Fruit fly (Drosophila melanogaster) whole organism, embryonic: Measurements from ENCODE around the gene CG7557.

ENCODE experiments used
- ATbp ChIP-seq: fragments of 200-800 bp; sonication (Bioruptor generic); optimal IDR thresholded peaks from 2 replicates; lab custom pipeline; 2017; ENCODE audit warnings: missing biosample characterization, mild to moderate bottlenecking, missing genetic modification characterization, missing genetic modification reagents
- Aef1 ChIP-seq: fragments of 200-800 bp; sonication (Bioruptor generic); IDR thresholded peaks from 3 replicates; pipeline ENCODE4 v1.3.6; 2022; ENCODE audit warnings: missing biosample characterization, missing genetic modification characterization
- Asciz ChIP-seq: fragments of 200-800 bp; sonication (Bioruptor generic); optimal IDR thresholded peaks from 2 replicates; lab custom pipeline; 2017; ENCODE audit warnings: missing biosample characterization, mild to moderate bottlenecking, missing genetic modification characterization, missing genetic modification reagents
- BEAF-32 ChIP-seq: fragments of 200-800 bp; sonication (Bioruptor generic); optimal IDR thresholded peaks from 3 replicates; lab custom pipeline; 2017; ENCODE audit warnings: missing biosample characterization, missing genetic modification characterization, mild to moderate bottlenecking, moderate library complexity, missing genetic modification reagents
- CG11504 ChIP-seq: fragments of 200-800 bp; sonication (Bioruptor generic); optimal IDR thresholded peaks from 3 replicates; lab custom pipeline; 2019; ENCODE audit warnings: missing biosample characterization, mild to moderate bottlenecking, missing genetic modification characterization, moderate library complexity
- CG12942 ChIP-seq: fragments of 200-800 bp; sonication (Bioruptor generic); optimal IDR thresholded peaks from 3 replicates; lab custom pipeline; 2016; ENCODE audit warnings: missing biosample characterization, missing genetic modification characterization
- CG15073 ChIP-seq: fragments of 200-800 bp; sonication (Bioruptor generic); optimal IDR thresholded peaks from 2 replicates; lab custom pipeline; 2016; ENCODE audit warnings: missing biosample characterization, missing genetic modification characterization
- CG2875 ChIP-seq: fragments of 200-800 bp; sonication (Bioruptor generic); optimal IDR thresholded peaks from 2 replicates; lab custom pipeline; 2017; ENCODE audit warnings: missing biosample characterization, mild to moderate bottlenecking, missing genetic modification characterization, missing genetic modification reagents
- CG30403 ChIP-seq: fragments of 200-800 bp; sonication (Bioruptor generic); optimal IDR thresholded peaks from 3 replicates; lab custom pipeline; 2016; ENCODE audit warnings: missing biosample characterization, missing genetic modification characterization
- CG31365 ChIP-seq: fragments of 200-800 bp; sonication (Bioruptor generic); optimal IDR thresholded peaks from 2 replicates; lab custom pipeline; 2018; ENCODE audit warnings: missing biosample characterization, mild to moderate bottlenecking, missing genetic modification characterization
- CG33213 ChIP-seq: fragments of 200-800 bp; sonication (Bioruptor generic); optimal IDR thresholded peaks from 3 replicates; lab custom pipeline; 2016; ENCODE audit warnings: missing biosample characterization, missing genetic modification characterization
- CG33557 ChIP-seq: fragments of 200-800 bp; sonication (Bioruptor generic); optimal IDR thresholded peaks from 2 replicates; lab custom pipeline; 2019; ENCODE audit warnings: missing biosample characterization, mild to moderate bottlenecking, missing genetic modification characterization, moderate library complexity
- CG34376 ChIP-seq: fragments of 200-800 bp; sonication (Bioruptor generic); optimal IDR thresholded peaks from 2 replicates; lab custom pipeline; 2018; ENCODE audit warnings: missing biosample characterization, mild to moderate bottlenecking, missing genetic modification characterization
- CG3726 ChIP-seq: fragments of 200-800 bp; sonication (Bioruptor generic); IDR thresholded peaks from 3 replicates; pipeline ENCODE4, ENCODE4 v1.3.6; 2022; ENCODE audit warnings: missing biosample characterization, missing genetic modification characterization
- CG42726 ChIP-seq: fragments of 200-800 bp; sonication (Bioruptor generic); IDR thresholded peaks from 2 replicates; pipeline ENCODE4 v1.3.6; 2022; ENCODE audit warnings: missing biosample characterization, missing genetic modification characterization; ENCODE audit not compliant: partially characterized antibody
- CG4282 ChIP-seq: fragments of 200-800 bp; sonication (Bioruptor generic); optimal IDR thresholded peaks from 2 replicates; lab custom pipeline; 2016; ENCODE audit warnings: missing biosample characterization, missing genetic modification characterization
- CG4730 ChIP-seq: fragments of 200-800 bp; sonication (Bioruptor generic); IDR thresholded peaks from 2 replicates; pipeline ENCODE4 v1.3.6; 2022; ENCODE audit warnings: missing biosample characterization, missing genetic modification characterization
- CG6689 ChIP-seq: fragments of 200-800 bp; sonication (Bioruptor generic); IDR thresholded peaks from 2 replicates; pipeline ENCODE4 v1.3.6; 2022; ENCODE audit warnings: missing biosample characterization, missing genetic modification characterization
- CG7987 ChIP-seq: fragments of 200-800 bp; sonication (Bioruptor generic); optimal IDR thresholded peaks from 2 replicates; lab custom pipeline; 2018; ENCODE audit warnings: missing biosample characterization, mild to moderate bottlenecking, missing genetic modification characterization, moderate library complexity
- D19B ChIP-seq: fragments of 200-800 bp; sonication (Bioruptor generic); optimal IDR thresholded peaks from 2 replicates; lab custom pipeline; 2017; ENCODE audit warnings: missing biosample characterization, mild to moderate bottlenecking, missing genetic modification characterization
- Elba2 ChIP-seq: fragments of 200-800 bp; sonication (Bioruptor generic); optimal IDR thresholded peaks from 3 replicates; lab custom pipeline; 2016; ENCODE audit warnings: missing biosample characterization, missing genetic modification characterization
- Ets65A ChIP-seq: fragments of 200-800 bp; sonication (Bioruptor generic); peaks from one replicate; lab custom pipeline; 2016; ENCODE audit warnings: missing biosample characterization, missing genetic modification characterization
- Ets97D ChIP-seq: fragments of 200-800 bp; sonication (Bioruptor generic); optimal IDR thresholded peaks from 3 replicates; lab custom pipeline; 2016; ENCODE audit warnings: missing biosample characterization, missing genetic modification characterization
- Fer1 ChIP-seq: fragments of 200-800 bp; sonication (Bioruptor generic); optimal IDR thresholded peaks from 2 replicates; lab custom pipeline; 2017; ENCODE audit warnings: missing biosample characterization, mild to moderate bottlenecking, missing genetic modification characterization
- Gsc ChIP-seq: fragments of 200-800 bp; sonication (Bioruptor generic); IDR thresholded peaks from 2 replicates; pipeline ENCODE4 v1.3.6; 2022; ENCODE audit warnings: missing biosample characterization, missing genetic modification characterization
- Gug ChIP-seq: fragments of 200-800 bp; sonication (Bioruptor generic); IDR thresholded peaks from 4 replicates; pipeline ENCODE4 v1.3.6; 2022; ENCODE audit warnings: missing biosample characterization, missing genetic modification characterization
- Med ChIP-seq: fragments of 200-800 bp; sonication (Bioruptor generic); peaks from one replicate; lab custom pipeline; 2016; ENCODE audit warnings: missing biosample characterization, missing genetic modification characterization, mild to moderate bottlenecking, inconsistent platforms, moderate library complexity
- Oli ChIP-seq: fragments of 200-800 bp; sonication (Bioruptor generic); optimal IDR thresholded peaks from 2 replicates; lab custom pipeline; 2018; ENCODE audit warnings: missing biosample characterization, mild to moderate bottlenecking, missing genetic modification characterization, moderate library complexity
- PHDP ChIP-seq: fragments of 200-800 bp; sonication (Bioruptor generic); optimal IDR thresholded peaks from 3 replicates; lab custom pipeline; 2018; ENCODE audit warnings: missing biosample characterization, mild to moderate bottlenecking, missing genetic modification characterization, moderate library complexity
- Poxn ChIP-seq: fragments of 200-800 bp; sonication (Bioruptor generic); IDR thresholded peaks from 2 replicates; pipeline ENCODE4 v1.3.6; 2022; ENCODE audit warnings: missing biosample characterization, missing genetic modification characterization
- Sin3A ChIP-seq: fragments of >200 bp; optimal IDR thresholded peaks from 2 replicates; lab custom pipeline; 2018
- YL-1 ChIP-seq: fragments of 200-800 bp; sonication (Bioruptor generic); optimal IDR thresholded peaks from 3 replicates; lab custom pipeline; 2017; ENCODE audit warnings: missing biosample characterization, mild to moderate bottlenecking, missing genetic modification characterization
- abd-A ChIP-seq: fragments of 200-800 bp; sonication (Bioruptor generic); optimal IDR thresholded peaks from 3 replicates; lab custom pipeline; 2019; ENCODE audit warnings: missing biosample characterization, mild to moderate bottlenecking, missing genetic modification characterization, moderate library complexity
- bowl ChIP-seq: fragments of 200-800 bp; sonication (Bioruptor generic); IDR thresholded peaks from 2 replicates; pipeline ENCODE4 v1.3.6; 2022; ENCODE audit warnings: missing biosample characterization, missing genetic modification characterization
- cas ChIP-seq: fragments of 200-800 bp; sonication (Bioruptor generic); IDR thresholded peaks from 2 replicates; pipeline ENCODE4 v1.3.6; 2022; ENCODE audit warnings: missing biosample characterization, missing genetic modification characterization
- chif ChIP-seq, 2 experiments: fragments of 200-800 bp; sonication (Bioruptor generic); optimal IDR thresholded peaks; 3 replicates each; lab custom pipeline; 2016; ENCODE audit warnings: missing biosample characterization in 2 of 2, missing genetic modification characterization in 2 of 2
- ftz-f1 ChIP-seq: fragments of 200-800 bp; sonication (Bioruptor generic); optimal IDR thresholded peaks from 2 replicates; lab custom pipeline; 2016; ENCODE audit warnings: missing biosample characterization, missing genetic modification characterization
- gcm ChIP-seq: fragments of 200-800 bp; sonication (Bioruptor generic); optimal IDR thresholded peaks from 2 replicates; lab custom pipeline; 2019; ENCODE audit warnings: missing biosample characterization, mild to moderate bottlenecking, missing genetic modification characterization, moderate library complexity
- ind ChIP-seq: fragments of 200-800 bp; sonication (Bioruptor generic); optimal IDR thresholded peaks from 3 replicates; lab custom pipeline; 2016; ENCODE audit warnings: missing biosample characterization, missing genetic modification characterization
- jumu ChIP-seq: fragments of 200-800 bp; sonication (Bioruptor generic); optimal IDR thresholded peaks from 3 replicates; lab custom pipeline; 2016; ENCODE audit warnings: missing biosample characterization, missing genetic modification characterization
- lov ChIP-seq, 2 experiments: fragments of 200-800 bp in 1 of 2; fragments of >200 bp in 1 of 2; sonication (Bioruptor generic) in 1 of 2; IDR thresholded peaks in 1 of 2; optimal IDR thresholded peaks in 1 of 2; 2 replicates in 1 of 2; 3 replicates in 1 of 2; pipeline versions ENCODE4 v1.3.6 to Lab custom; 2017 to 2022; ENCODE audit warnings: missing biosample characterization in 1 of 2, missing genetic modification characterization in 1 of 2
- phol ChIP-seq: fragments of 200-800 bp; sonication (Bioruptor generic); optimal IDR thresholded peaks from 3 replicates; lab custom pipeline; 2018; ENCODE audit warnings: missing biosample characterization, mild to moderate bottlenecking, missing genetic modification characterization, moderate library complexity
- salm ChIP-seq: fragments of 200-800 bp; sonication (Bioruptor generic); optimal IDR thresholded peaks from 2 replicates; lab custom pipeline; 2018; ENCODE audit warnings: missing biosample characterization, mild to moderate bottlenecking, missing genetic modification characterization
- sc ChIP-seq, 3 experiments: fragments of >200 bp in 2 of 3; fragments of 200-800 bp in 1 of 3; sonication (Bioruptor generic) in 1 of 3; optimal IDR thresholded peaks; 2 replicates in 2 of 3; 3 replicates in 1 of 3; lab custom pipeline; 2017; ENCODE audit warnings: mild to moderate bottlenecking in 1 of 3, missing biosample characterization in 1 of 3, missing genetic modification characterization in 1 of 3, missing genetic modification reagents in 1 of 3
- sob ChIP-seq: fragments of 200-800 bp; sonication (Bioruptor generic); IDR thresholded peaks from 2 replicates; pipeline ENCODE4 v1.3.6; 2022; ENCODE audit warnings: missing biosample characterization, missing genetic modification characterization
- sr ChIP-seq: fragments of 200-800 bp; sonication (Bioruptor generic); IDR thresholded peaks from 3 replicates; pipeline ENCODE4 v1.3.6; 2022; ENCODE audit warnings: missing biosample characterization, missing genetic modification characterization
- stc ChIP-seq: fragments of 200-800 bp; sonication (Bioruptor generic); IDR thresholded peaks from 2 replicates; pipeline ENCODE4 v1.3.6; 2022; ENCODE audit warnings: missing biosample characterization, missing genetic modification characterization
- tap ChIP-seq: fragments of 200-800 bp; optimal IDR thresholded peaks from 3 replicates; lab custom pipeline; 2019; ENCODE audit warnings: missing biosample characterization, mild to moderate bottlenecking, missing genetic modification characterization, moderate library complexity
- tx ChIP-seq: fragments of 200-800 bp; sonication (Bioruptor generic); optimal IDR thresholded peaks from 2 replicates; lab custom pipeline; 2016; ENCODE audit warnings: missing biosample characterization, missing genetic modification characterization
- vnd ChIP-seq: fragments of 200-800 bp; sonication (Bioruptor generic); IDR thresholded peaks from 3 replicates; pipeline ENCODE4 v1.3.6; 2022; ENCODE audit warnings: missing biosample characterization, missing genetic modification characterization; ENCODE audit not compliant: partially characterized antibody
- zfh2 ChIP-seq: fragments of 200-800 bp; sonication (Bioruptor generic); optimal IDR thresholded peaks from 2 replicates; lab custom pipeline; 2016; ENCODE audit warnings: missing biosample characterization, missing genetic modification characterization

Gene CG7557

dm6 chr3L:11429695-11430094 is 15.3 kb upstream of the CG7557 start (continued):
- TF ChIP-seq Gug (GFP tag; lab: Robert Waterston, UW): 0 out of 4 replicates have a peak, but pooled peaks have one; percentile 7
- 0 out of 3 replicates have a peak, but pooled peaks have one; percentile 12 for TF ChIP-seq Aef1 (GFP tag; lab: Robert Waterston, UW)
- no peak for TF ChIP-seq Poxn
- no peak for TF ChIP-seq sc (optimal IDR thresholded peaks at IDR 0.05; lab: Kevin White, UChicago)
- no peak for TF ChIP-seq sc (GFP tag; optimal IDR thresholded peaks at IDR 0.05; lab: Kevin White, UChicago)
- peak; percentile 51 for TF ChIP-seq CG11504 (tag; lab: Kevin White, UChicago)
- peak; percentile 0 for TF ChIP-seq tx (GFP tag; lab: Kevin White, UChicago)
- no peak for TF ChIP-seq Gsc (GFP tag; lab: Robert Waterston, UW)
- TF ChIP-seq vnd (GFP tag; lab: Robert Waterston, UW): no peak
- no peak for TF ChIP-seq CG4282 (GFP tag; lab: Kevin White, UChicago)
- no peak for TF ChIP-seq Ets97D (GFP tag; lab: Kevin White, UChicago)
- TF ChIP-seq CG4730: no peak
- no peak for TF ChIP-seq bowl
- no peak for TF ChIP-seq Sin3A (lab: Kevin White, UChicago)
- TF ChIP-seq cas (GFP tag; lab: Robert Waterston, UW): no peak
- TF ChIP-seq CG2875: no peak
- no peak for TF ChIP-seq CG34376 (GFP tag; lab: Kevin White, UChicago)
- TF ChIP-seq ftz-f1 (GFP tag; lab: Kevin White, UChicago): no peak
- TF ChIP-seq Ets65A (GFP tag; lab: Kevin White, UChicago): peak; percentile 79
- no peak for TF ChIP-seq CG15073 (GFP tag; lab: Kevin White, UChicago)
- peak; percentile 64 for TF ChIP-seq Oli (tag; lab: Kevin White, UChicago)
- TF ChIP-seq PHDP (tag; lab: Kevin White, UChicago): no peak
- TF ChIP-seq chif (GFP tag; optimal IDR thresholded peaks at IDR 0.05; lab: Kevin White, UChicago): peak; percentile 20 to 44
- no peak for TF ChIP-seq Elba2 (GFP tag; lab: Kevin White, UChicago)
- TF ChIP-seq CG7987 (GFP tag; lab: Kevin White, UChicago): no peak
- no peak for TF ChIP-seq ATbp
- TF ChIP-seq ind: peak; percentile 32
- TF ChIP-seq BEAF-32 (GFP tag; lab: Kevin White, UChicago): no peak
- no peak for TF ChIP-seq CG42726 (GFP tag; lab: Robert Waterston, UW)
- no peak for TF ChIP-seq CG33213 (GFP tag; lab: Kevin White, UChicago)
- TF ChIP-seq CG12942 (GFP tag; lab: Kevin White, UChicago): peak; percentile 12
- TF ChIP-seq abd-A (tag; lab: Kevin White, UChicago): no peak
- 0 out of 2 replicates have a peak, but pooled peaks have one; percentile 24 for TF ChIP-seq stc (GFP tag; lab: Robert Waterston, UW)
- TF ChIP-seq zfh2 (GFP tag; lab: Kevin White, UChicago): no peak
- TF ChIP-seq YL-1: no peak
- no peak for TF ChIP-seq CG6689 (GFP tag; lab: Robert Waterston, UW)
- peak; percentile 13 for TF ChIP-seq D19B
- no peak for TF ChIP-seq tap
- no peak for TF ChIP-seq Fer1 (GFP tag; lab: Kevin White, UChicago)
- TF ChIP-seq salm (tag; lab: Kevin White, UChicago): no peak
- no peak for TF ChIP-seq sob (GFP tag; lab: Robert Waterston, UW)
- TF ChIP-seq jumu (GFP tag; lab: Kevin White, UChicago): peak; percentile 14
- peak; percentile 41 for TF ChIP-seq phol (tag; lab: Kevin White, UChicago)
- TF ChIP-seq lov (optimal IDR thresholded peaks at IDR 0.05; lab: Kevin White, UChicago): no peak
- no peak for TF ChIP-seq lov (GFP tag; IDR thresholded peaks at IDR 0.05; lab: Robert Waterston, UW)
- no peak for TF ChIP-seq gcm (GFP tag; lab: Kevin White, UChicago)
- TF ChIP-seq CG30403 (GFP tag; lab: Kevin White, UChicago): peak; percentile 38
- no peak for TF ChIP-seq Asciz
- TF ChIP-seq CG3726 (GFP tag; lab: Robert Waterston, UW): no peak
- no peak for TF ChIP-seq CG31365 (tag; lab: Kevin White, UChicago)
- no peak for TF ChIP-seq Med (GFP tag; lab: Kevin White, UChicago)
- no peak for TF ChIP-seq CG33557 (GFP tag; lab: Kevin White, UChicago)
- TF ChIP-seq sr: no peak
